Fruit fly (Drosophila melanogaster) whole organism, embryonic: Measurements from ENCODE around the gene CG11342.

Experiments
- ATbp ChIP-seq: fragments of 200-800 bp; sonication (Bioruptor generic); optimal IDR thresholded peaks from 2 replicates; lab custom pipeline; 2017; ENCODE audit warnings: missing biosample characterization, mild to moderate bottlenecking, missing genetic modification characterization, missing genetic modification reagents
- C15 ChIP-seq: fragments of 200-800 bp; sonication (Bioruptor generic); IDR thresholded peaks from 3 replicates; pipeline ENCODE4 v1.3.6; 2022; ENCODE audit warnings: missing biosample characterization, missing genetic modification characterization
- CG10959 ChIP-seq: fragments of 200-800 bp; sonication (Bioruptor generic); IDR thresholded peaks from 2 replicates; pipeline ENCODE4 v1.3.6; 2022; ENCODE audit warnings: missing biosample characterization, missing genetic modification characterization
- CG11504 ChIP-seq: fragments of 200-800 bp; sonication (Bioruptor generic); optimal IDR thresholded peaks from 3 replicates; lab custom pipeline; 2019; ENCODE audit warnings: missing biosample characterization, mild to moderate bottlenecking, missing genetic modification characterization, moderate library complexity
- CG11695 ChIP-seq: fragments of 200-800 bp; sonication (Bioruptor generic); IDR thresholded peaks from 3 replicates; pipeline ENCODE4 v1.3.6; 2022; ENCODE audit warnings: missing biosample characterization, missing genetic modification characterization
- CG13894 ChIP-seq: fragments of 200-800 bp; sonication (Bioruptor generic); optimal IDR thresholded peaks from 3 replicates; lab custom pipeline; 2018; ENCODE audit warnings: missing biosample characterization, mild to moderate bottlenecking, missing genetic modification characterization, moderate library complexity
- CG14441 ChIP-seq: fragments of 200-800 bp; sonication (Bioruptor generic); IDR thresholded peaks from 2 replicates; pipeline ENCODE4 v1.3.6; 2022; ENCODE audit warnings: missing biosample characterization, missing genetic modification characterization
- CG14710 ChIP-seq: fragments of 200-800 bp; sonication (Bioruptor generic); optimal IDR thresholded peaks from 3 replicates; lab custom pipeline; 2019; ENCODE audit warnings: missing biosample characterization, mild to moderate bottlenecking, missing genetic modification characterization, moderate library complexity
- CG1603 ChIP-seq: fragments of 200-800 bp; sonication (Bioruptor generic); optimal IDR thresholded peaks from 2 replicates; lab custom pipeline; 2019; ENCODE audit warnings: missing biosample characterization, mild to moderate bottlenecking, missing genetic modification characterization, moderate library complexity
- CG17361 ChIP-seq: fragments of 200-800 bp; sonication (Bioruptor generic); IDR thresholded peaks from 3 replicates; pipeline ENCODE4 v1.3.6; 2022; ENCODE audit warnings: missing biosample characterization, missing genetic modification characterization
- CG17385 ChIP-seq: fragments of 200-800 bp; sonication (Bioruptor generic); optimal IDR thresholded peaks from 3 replicates; lab custom pipeline; 2018; ENCODE audit warnings: missing biosample characterization, mild to moderate bottlenecking, missing genetic modification characterization
- CG17568 ChIP-seq: fragments of 200-800 bp; sonication (Bioruptor generic); optimal IDR thresholded peaks from 2 replicates; lab custom pipeline; 2018; ENCODE audit warnings: missing biosample characterization, mild to moderate bottlenecking, missing genetic modification characterization, moderate library complexity
- CG18262 ChIP-seq: fragments of 200-800 bp; optimal IDR thresholded peaks from 3 replicates; lab custom pipeline; 2019; ENCODE audit warnings: missing biosample characterization, mild to moderate bottlenecking, missing genetic modification characterization, moderate library complexity
- CG31224 ChIP-seq: fragments of 200-800 bp; sonication (Bioruptor generic); IDR thresholded peaks from 2 replicates; pipeline ENCODE4 v1.3.6; 2022; ENCODE audit warnings: missing biosample characterization, missing genetic modification characterization
- CG6689 ChIP-seq: fragments of 200-800 bp; sonication (Bioruptor generic); IDR thresholded peaks from 2 replicates; pipeline ENCODE4 v1.3.6; 2022; ENCODE audit warnings: missing biosample characterization, missing genetic modification characterization
- CG9817 ChIP-seq: fragments of 200-800 bp; sonication (Bioruptor generic); optimal IDR thresholded peaks from 2 replicates; lab custom pipeline; 2018; ENCODE audit warnings: missing biosample characterization, mild to moderate bottlenecking, missing genetic modification characterization, moderate library complexity
- CTCF ChIP-seq: fragments of 200-800 bp; sonication (Bioruptor generic); optimal IDR thresholded peaks from 2 replicates; lab custom pipeline; 2017; ENCODE audit warnings: missing biosample characterization, mild to moderate bottlenecking, missing genetic modification characterization, moderate library complexity
- Dref ChIP-seq: fragments of 200-800 bp; sonication (Bioruptor generic); IDR thresholded peaks from 2 replicates; pipeline ENCODE4 v1.3.6; 2022; ENCODE audit warnings: missing biosample characterization, missing genetic modification characterization
- Drgx ChIP-seq: fragments of 200-800 bp; sonication (Bioruptor generic); IDR thresholded peaks from 2 replicates; pipeline ENCODE4 v1.3.6; 2022; ENCODE audit warnings: missing biosample characterization, missing genetic modification characterization
- Ets65A ChIP-seq: fragments of 200-800 bp; sonication (Bioruptor generic); peaks from one replicate; lab custom pipeline; 2016; ENCODE audit warnings: missing biosample characterization, missing genetic modification characterization
- GATAe ChIP-seq: fragments of 200-800 bp; sonication (Bioruptor generic); conservative IDR thresholded peaks from 2 replicates; pipeline ENCODE4 v1.3.6; 2022; ENCODE audit warnings: missing biosample characterization, missing genetic modification characterization
- H15 ChIP-seq: fragments of 200-800 bp; sonication (Bioruptor generic); IDR thresholded peaks from 3 replicates; pipeline ENCODE4 v1.3.6; 2022; ENCODE audit warnings: missing biosample characterization, missing genetic modification characterization
- HLH3B ChIP-seq: fragments of 200-800 bp; sonication (Bioruptor generic); IDR thresholded peaks from 2 replicates; pipeline ENCODE4 v1.3.6; 2022; ENCODE audit warnings: missing biosample characterization, missing genetic modification characterization
- Hand ChIP-seq: fragments of 200-800 bp; sonication (Bioruptor generic); optimal IDR thresholded peaks from 2 replicates; lab custom pipeline; 2017; ENCODE audit warnings: mild to moderate bottlenecking, missing biosample characterization, missing genetic modification reagents, missing genetic modification characterization
- Hr51 ChIP-seq, 2 experiments: fragments of 200-800 bp; sonication (Bioruptor generic); optimal IDR thresholded peaks; 2 replicates in 1 of 2; 3 replicates in 1 of 2; lab custom pipeline; 2016 to 2018; ENCODE audit warnings: missing biosample characterization in 2 of 2, missing genetic modification characterization in 2 of 2, mild to moderate bottlenecking in 1 of 2, moderate library complexity in 1 of 2
- Med ChIP-seq: fragments of 200-800 bp; sonication (Bioruptor generic); peaks from one replicate; lab custom pipeline; 2016; ENCODE audit warnings: missing biosample characterization, missing genetic modification characterization, mild to moderate bottlenecking, inconsistent platforms, moderate library complexity
- Mrtf ChIP-seq: fragments of 200-800 bp; sonication (Bioruptor generic); IDR thresholded peaks from 3 replicates; pipeline ENCODE4 v1.3.6; 2022; ENCODE audit warnings: missing biosample characterization, missing genetic modification characterization
- Myb ChIP-seq: fragments of 200-800 bp; sonication (Bioruptor generic); optimal IDR thresholded peaks from 2 replicates; lab custom pipeline; 2016; ENCODE audit warnings: missing biosample characterization, missing genetic modification characterization
- Ssrp ChIP-seq: fragments of 200-800 bp; sonication (Bioruptor generic); optimal IDR thresholded peaks from 2 replicates; lab custom pipeline; 2018; ENCODE audit warnings: missing biosample characterization, mild to moderate bottlenecking, missing genetic modification characterization, moderate library complexity
- Stat92E ChIP-seq, 3 experiments: fragments of >200 bp in 2 of 3; fragments of 200-800 bp in 1 of 3; sonication (Bioruptor generic) in 1 of 3; optimal IDR thresholded peaks; 2 replicates each; lab custom pipeline; 2017 to 2019; ENCODE audit warnings: missing biosample characterization in 3 of 3, missing genetic modification characterization in 3 of 3, mild to moderate bottlenecking in 1 of 3, moderate library complexity in 1 of 3
- YL-1 ChIP-seq: fragments of 200-800 bp; sonication (Bioruptor generic); optimal IDR thresholded peaks from 3 replicates; lab custom pipeline; 2017; ENCODE audit warnings: missing biosample characterization, mild to moderate bottlenecking, missing genetic modification characterization
- ac ChIP-seq: fragments of 200-800 bp; sonication (Bioruptor generic); optimal IDR thresholded peaks from 3 replicates; lab custom pipeline; 2017; ENCODE audit warnings: missing biosample characterization, mild to moderate bottlenecking, missing genetic modification characterization
- bsh ChIP-seq, 2 experiments: fragments of 200-800 bp; sonication (Bioruptor generic); optimal IDR thresholded peaks; 2 replicates each; lab custom pipeline; 2017 to 2018; ENCODE audit warnings: mild to moderate bottlenecking in 2 of 2, missing biosample characterization in 2 of 2, missing genetic modification characterization in 2 of 2, moderate library complexity in 1 of 2
- danr ChIP-seq: fragments of 200-800 bp; sonication (Bioruptor generic); IDR thresholded peaks from 2 replicates; pipeline ENCODE4 v1.3.6; 2022; ENCODE audit warnings: missing biosample characterization, missing genetic modification characterization
- gsb-n ChIP-seq: fragments of 200-800 bp; sonication (Bioruptor generic); optimal IDR thresholded peaks from 3 replicates; lab custom pipeline; 2018; ENCODE audit warnings: missing biosample characterization, mild to moderate bottlenecking, missing genetic modification characterization
- hb ChIP-seq: fragments of 200-800 bp; sonication (Bioruptor generic); IDR thresholded peaks from 3 replicates; pipeline ENCODE4 v1.3.6; 2022; ENCODE audit warnings: missing biosample characterization, missing genetic modification characterization; ENCODE audit not compliant: partially characterized antibody
- her ChIP-seq: fragments of 200-800 bp; sonication (Bioruptor generic); optimal IDR thresholded peaks from 2 replicates; lab custom pipeline; 2016; ENCODE audit warnings: missing biosample characterization, missing genetic modification characterization
- hkb ChIP-seq, 2 experiments: fragments of 200-800 bp in 1 of 2; fragments of >200 bp in 1 of 2; sonication (Bioruptor generic) in 1 of 2; IDR thresholded peaks in 1 of 2; optimal IDR thresholded peaks in 1 of 2; 2 replicates each; pipeline versions ENCODE4 v1.3.6 to Lab custom; 2017 to 2022; ENCODE audit warnings: missing biosample characterization in 1 of 2, missing genetic modification characterization in 1 of 2
- kay ChIP-seq: fragments of 200-800 bp; sonication (Bioruptor generic); optimal IDR thresholded peaks from 2 replicates; lab custom pipeline; 2016; ENCODE audit warnings: missing biosample characterization, missing genetic modification characterization
- nom ChIP-seq: fragments of 200-800 bp; sonication (Bioruptor generic); optimal IDR thresholded peaks from 2 replicates; lab custom pipeline; 2017; ENCODE audit warnings: missing biosample characterization, missing genetic modification characterization, mild to moderate bottlenecking, moderate library complexity, missing genetic modification reagents
- pzg ChIP-seq: fragments of 200-800 bp; sonication (Bioruptor generic); optimal IDR thresholded peaks from 3 replicates; lab custom pipeline; 2018; ENCODE audit warnings: missing biosample characterization, mild to moderate bottlenecking, missing genetic modification characterization, moderate library complexity
- row ChIP-seq: fragments of 200-800 bp; sonication (Bioruptor generic); IDR thresholded peaks from 3 replicates; pipeline ENCODE4 v1.3.6; 2022; ENCODE audit warnings: missing biosample characterization, missing genetic modification characterization
- sens ChIP-seq: fragments of 200-800 bp; sonication (Bioruptor generic); peaks from one replicate; lab custom pipeline; 2016; ENCODE audit warnings: missing biosample characterization, missing genetic modification characterization
- sisA ChIP-seq: fragments of 200-800 bp; sonication (Bioruptor generic); IDR thresholded peaks from 2 replicates; pipeline ENCODE4 v1.3.6; 2022; ENCODE audit warnings: missing biosample characterization, missing genetic modification characterization
- sr ChIP-seq: fragments of 200-800 bp; sonication (Bioruptor generic); IDR thresholded peaks from 3 replicates; pipeline ENCODE4 v1.3.6; 2022; ENCODE audit warnings: missing biosample characterization, missing genetic modification characterization
- tin ChIP-seq: fragments of 200-800 bp; sonication (Bioruptor generic); optimal IDR thresholded peaks from 3 replicates; lab custom pipeline; 2016; ENCODE audit warnings: missing biosample characterization, missing genetic modification characterization
- ttk ChIP-seq: fragments of 200-800 bp; sonication (Bioruptor generic); IDR thresholded peaks from 2 replicates; pipeline ENCODE4 v2.1.2; 2022; ENCODE audit warnings: missing biosample characterization, missing genetic modification characterization
- tup ChIP-seq: fragments of 200-800 bp; sonication (Bioruptor generic); optimal IDR thresholded peaks from 2 replicates; lab custom pipeline; 2016; ENCODE audit warnings: missing biosample characterization, mild to moderate bottlenecking, missing genetic modification characterization, moderate library complexity

The CG11342 gene

DNA sequence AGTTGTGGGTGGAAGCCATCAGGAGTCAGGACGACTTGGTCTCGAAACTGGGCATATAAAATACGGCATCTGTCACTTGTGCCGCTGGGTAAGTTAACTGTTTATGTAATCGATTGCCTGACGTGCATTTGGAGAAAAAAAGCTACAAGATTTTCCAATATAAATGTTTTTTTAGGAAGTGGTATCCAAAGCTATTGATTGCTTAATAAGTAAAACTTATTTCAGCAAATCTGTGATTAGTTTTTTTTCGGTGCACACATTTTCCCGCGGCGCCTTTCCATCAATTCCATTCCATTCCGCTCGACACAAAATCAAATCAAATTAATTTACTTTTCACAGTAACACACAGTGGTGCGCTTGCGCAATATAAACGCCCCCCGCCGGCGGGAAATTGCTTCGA, 27.7 kb downstream of the CG11342 start (continued):
- TF ChIP-seq Hr51 (GFP tag; optimal IDR thresholded peaks at IDR 0.05; lab: Kevin White, UChicago) = no peak
- TF ChIP-seq CG14710 (tag; lab: Kevin White, UChicago) = no peak
- peak; percentile 37; the same call in 1 of the 2 replicates for TF ChIP-seq ttk (GFP tag; lab: Robert Waterston, UW)
- TF ChIP-seq Stat92E (GFP tag; optimal IDR thresholded peaks at IDR 0.05; lab: Kevin White, UChicago) = no peak
- TF ChIP-seq CG17361 (GFP tag; lab: Robert Waterston, UW) = 0 out of 3 replicates have a peak, but pooled peaks have one; percentile 9
- 0 out of 3 replicates have a peak, but pooled peaks have one; percentile 39 for TF ChIP-seq H15 (GFP tag; lab: Robert Waterston, UW)
- TF ChIP-seq, all 482 proteins: peak for 17

DNA sequence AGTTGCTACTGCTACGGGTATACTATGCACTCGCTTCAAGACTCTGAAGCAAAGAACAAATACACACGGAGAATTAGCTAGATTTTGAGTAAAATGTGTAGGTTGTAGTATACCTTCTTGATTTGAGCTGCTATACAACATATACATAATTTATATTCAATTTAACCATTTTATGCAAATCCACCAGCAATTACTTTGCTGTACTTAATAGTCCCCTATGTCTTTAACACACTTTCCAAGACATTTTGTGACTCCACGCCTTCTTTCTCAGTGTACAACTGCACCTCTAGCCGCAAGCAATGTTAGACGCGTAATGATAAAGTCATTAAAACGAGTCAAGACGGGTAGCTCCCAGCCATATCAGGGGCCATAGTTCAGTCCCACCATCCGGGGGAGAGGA, 30.7 kb downstream of the CG11342 start:
- TF ChIP-seq CG11504 (peak; percentile 10), sens (GFP tag; lab: Kevin White, UChicago) (peak; percentile 88), CG1603 (no peak), Drgx (GFP tag; lab: Robert Waterston, UW) (peak; percentile 70), Ets65A (GFP tag; lab: Kevin White, UChicago) (peak; percentile 76), tin (GFP tag; lab: Kevin White, UChicago) (no peak), CG17568 (no peak), hkb (optimal IDR thresholded peaks at IDR 0.05; lab: Kevin White, UChicago) (no peak), hkb (GFP tag; IDR thresholded peaks at IDR 0.05; lab: Robert Waterston, UW) (0 out of 2 replicates have a peak, but pooled peaks have one; percentile 36), nom (peak; percentile 82), CG18262 (tag; lab: Kevin White, UChicago) (no peak), Med (GFP tag; lab: Kevin White, UChicago) (peak; percentile 9), bsh (GFP tag; optimal IDR thresholded peaks at IDR 0.05; lab: Kevin White, UChicago) (peak in 1 of 2 experiments; percentile 20)
- TF ChIP-seq, all 482 proteins: peak for 8

DNA sequence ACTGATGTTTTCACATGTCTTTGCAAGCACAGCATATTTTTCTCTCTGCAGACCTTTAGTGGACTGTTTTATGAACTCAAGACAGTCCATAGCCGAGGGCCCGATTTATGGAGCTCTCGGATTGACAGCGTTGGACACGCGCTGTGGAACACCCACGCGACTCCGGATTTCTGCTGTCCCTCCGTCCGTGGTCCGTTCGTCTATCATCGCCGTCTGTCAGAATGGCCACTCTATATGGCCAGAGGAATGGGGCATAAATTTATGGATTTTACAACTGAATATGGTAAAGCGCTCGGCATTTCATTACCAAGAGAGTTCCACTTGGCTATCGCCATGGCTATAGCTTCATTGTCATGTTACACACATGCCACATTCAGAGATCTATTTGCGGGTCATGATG, 39.2 kb downstream of the CG11342 start:
- TF ChIP-seq Dref (GFP tag; lab: Robert Waterston, UW) = no peak
- 0 out of 3 replicates have a peak, but pooled peaks have one; percentile 19 for TF ChIP-seq C15 (GFP tag; lab: Robert Waterston, UW)
- TF ChIP-seq gsb-n (tag; lab: Kevin White, UChicago) = no peak
- TF ChIP-seq kay (GFP tag; lab: Kevin White, UChicago) = no peak
- no peak for TF ChIP-seq CG9817 (tag; lab: Kevin White, UChicago)
- peak; percentile 83 for TF ChIP-seq CG13894 (tag; lab: Kevin White, UChicago)
- no peak for TF ChIP-seq Myb
- TF ChIP-seq GATAe (GFP tag; lab: Robert Waterston, UW) = no peak
- TF ChIP-seq sisA (GFP tag; lab: Robert Waterston, UW) = no peak
- TF ChIP-seq YL-1 (GFP tag; lab: Kevin White, UChicago) = no peak
- peak; percentile 42; the same call in 1 of the 3 replicates for TF ChIP-seq row (GFP tag; lab: Robert Waterston, UW)
- TF ChIP-seq HLH3B (GFP tag; lab: Robert Waterston, UW) = 0 out of 2 replicates have a peak, but pooled peaks have one; percentile 30
- no peak for TF ChIP-seq CTCF (GFP tag; lab: Kevin White, UChicago)
- no peak for TF ChIP-seq CG17385 (GFP tag; lab: Kevin White, UChicago)
- no peak for TF ChIP-seq CG11695 (GFP tag; lab: Robert Waterston, UW)
- TF ChIP-seq Med (GFP tag; lab: Kevin White, UChicago) = peak; percentile 45
- TF ChIP-seq ATbp = no peak
- no peak for TF ChIP-seq Mrtf (GFP tag; lab: Robert Waterston, UW)
- TF ChIP-seq CG14441 (GFP tag; lab: Robert Waterston, UW) = 0 out of 2 replicates have a peak, but pooled peaks have one; percentile 44
- TF ChIP-seq sr = peak; percentile 54; the same call in 2 of the 3 replicates
- no peak for TF ChIP-seq pzg (GFP tag; lab: Kevin White, UChicago)
- no peak for TF ChIP-seq Ssrp (tag; lab: Kevin White, UChicago)
- no peak for TF ChIP-seq CG10959 (GFP tag; lab: Robert Waterston, UW)
- TF ChIP-seq Hand = no peak
- no peak for TF ChIP-seq CG31224
- no peak for TF ChIP-seq CG6689
- no peak for TF ChIP-seq hb (GFP tag; lab: Robert Waterston, UW)
- TF ChIP-seq ac = no peak
- no peak for TF ChIP-seq her (GFP tag; lab: Kevin White, UChicago)
- TF ChIP-seq Stat92E (GFP tag; optimal IDR thresholded peaks at IDR 0.05; lab: Kevin White, UChicago) = no peak
- TF ChIP-seq danr (GFP tag; lab: Robert Waterston, UW) = no peak
- TF ChIP-seq tup (GFP tag; lab: Kevin White, UChicago) = no peak
